Fruit fly (Drosophila melanogaster) whole organism, pupa: Measurements from ENCODE around the gene CG7054.

ENCODE experiments used
- CG10348 ChIP-seq: fragments of 200-800 bp; sonication (Bioruptor generic); IDR thresholded peaks from 2 replicates; pipeline ENCODE4 v1.3.6; 2022; ENCODE audit warnings: missing biosample characterization, missing genetic modification characterization
- CG12605 ChIP-seq: fragments of 200-800 bp; sonication (Bioruptor generic); IDR thresholded peaks from 2 replicates; pipeline ENCODE4 v1.3.6; 2022; ENCODE audit warnings: missing biosample characterization, missing genetic modification characterization
- CG14655 ChIP-seq: fragments of 200-800 bp; sonication (Bioruptor generic); optimal IDR thresholded peaks from 3 replicates; lab custom pipeline; 2017; ENCODE audit warnings: mild to moderate bottlenecking, missing biosample characterization, missing genetic modification reagents, missing genetic modification characterization
- CG15710 ChIP-seq: fragments of 200-800 bp; sonication (Bioruptor generic); optimal IDR thresholded peaks from 2 replicates; lab custom pipeline; 2018; ENCODE audit warnings: missing biosample characterization, mild to moderate bottlenecking, missing genetic modification characterization, moderate library complexity
- CG17806 ChIP-seq: fragments of 200-800 bp; sonication (Bioruptor generic); optimal IDR thresholded peaks from 2 replicates; lab custom pipeline; 2018; ENCODE audit warnings: missing biosample characterization, mild to moderate bottlenecking, missing genetic modification characterization, moderate library complexity
- CG32121 ChIP-seq: fragments of 200-800 bp; sonication (Bioruptor generic); IDR thresholded peaks from 2 replicates; pipeline ENCODE4 v1.3.6; 2022; ENCODE audit warnings: missing biosample characterization, missing genetic modification characterization
- CG34367 ChIP-seq: fragments of 200-800 bp; sonication (Bioruptor generic); optimal IDR thresholded peaks from 2 replicates; lab custom pipeline; 2018; ENCODE audit warnings: missing biosample characterization, mild to moderate bottlenecking, missing genetic modification characterization
- CG4496 ChIP-seq: fragments of 200-800 bp; sonication (Bioruptor generic); IDR thresholded peaks from 3 replicates; pipeline ENCODE4 v1.3.6; 2022; ENCODE audit warnings: missing biosample characterization, missing genetic modification characterization
- CG8159 ChIP-seq: fragments of 200-800 bp; sonication (Bioruptor generic); optimal IDR thresholded peaks from 3 replicates; lab custom pipeline; 2018; ENCODE audit warnings: missing biosample characterization, mild to moderate bottlenecking, missing genetic modification characterization, moderate library complexity
- CG8301 ChIP-seq: fragments of 200-800 bp; sonication (Bioruptor generic); optimal IDR thresholded peaks from 2 replicates; lab custom pipeline; 2018; ENCODE audit warnings: missing biosample characterization, mild to moderate bottlenecking, missing genetic modification characterization
- CG9948 ChIP-seq: fragments of 200-800 bp; sonication (Bioruptor generic); optimal IDR thresholded peaks from 2 replicates; lab custom pipeline; 2018; ENCODE audit warnings: missing biosample characterization, mild to moderate bottlenecking, missing genetic modification characterization, moderate library complexity
- D1 ChIP-seq: fragments of 200-800 bp; sonication (Bioruptor generic); optimal IDR thresholded peaks from 2 replicates; lab custom pipeline; 2018; ENCODE audit warnings: missing biosample characterization, mild to moderate bottlenecking, missing genetic modification characterization, moderate library complexity
- EcR ChIP-seq: fragments of 200-800 bp; sonication (Bioruptor generic); optimal IDR thresholded peaks from 3 replicates; lab custom pipeline; 2019; ENCODE audit warnings: missing biosample characterization, missing genetic modification characterization, mild to moderate bottlenecking, moderate library complexity, missing genetic modification reagents
- Ets98B ChIP-seq: fragments of 200-800 bp; sonication (Bioruptor generic); IDR thresholded peaks from 2 replicates; pipeline ENCODE4 v1.3.6; 2022; ENCODE audit warnings: missing biosample characterization, missing genetic modification characterization
- Pif1A ChIP-seq: fragments of 200-800 bp; sonication (Bioruptor generic); optimal IDR thresholded peaks from 3 replicates; lab custom pipeline; 2016; ENCODE audit warnings: missing biosample characterization, missing genetic modification characterization
- Pif1B ChIP-seq: fragments of 200-800 bp; sonication (Bioruptor generic); optimal IDR thresholded peaks from 3 replicates; lab custom pipeline; 2016; ENCODE audit warnings: missing biosample characterization, missing genetic modification characterization
- Snoo ChIP-seq: fragments of 200-800 bp; sonication (Bioruptor generic); optimal IDR thresholded peaks from 3 replicates; lab custom pipeline; 2017; ENCODE audit warnings: missing biosample characterization, mild to moderate bottlenecking, missing genetic modification characterization, inconsistent platforms
- fd96Ca ChIP-seq: fragments of 200-800 bp; sonication (Bioruptor generic); IDR thresholded peaks from 3 replicates; pipeline ENCODE4 v1.3.6; 2022; ENCODE audit warnings: missing biosample characterization, missing genetic modification characterization
- gl ChIP-seq: fragments of 200-800 bp; sonication (Bioruptor generic); optimal IDR thresholded peaks from 2 replicates; lab custom pipeline; 2018; ENCODE audit warnings: missing biosample characterization, mild to moderate bottlenecking, missing genetic modification characterization
- rn ChIP-seq: fragments of 200-800 bp; sonication (Bioruptor generic); IDR thresholded peaks from 2 replicates; pipeline ENCODE4 v1.3.6; 2022; ENCODE audit warnings: missing biosample characterization, missing genetic modification characterization

The CG7054 gene

DNA sequence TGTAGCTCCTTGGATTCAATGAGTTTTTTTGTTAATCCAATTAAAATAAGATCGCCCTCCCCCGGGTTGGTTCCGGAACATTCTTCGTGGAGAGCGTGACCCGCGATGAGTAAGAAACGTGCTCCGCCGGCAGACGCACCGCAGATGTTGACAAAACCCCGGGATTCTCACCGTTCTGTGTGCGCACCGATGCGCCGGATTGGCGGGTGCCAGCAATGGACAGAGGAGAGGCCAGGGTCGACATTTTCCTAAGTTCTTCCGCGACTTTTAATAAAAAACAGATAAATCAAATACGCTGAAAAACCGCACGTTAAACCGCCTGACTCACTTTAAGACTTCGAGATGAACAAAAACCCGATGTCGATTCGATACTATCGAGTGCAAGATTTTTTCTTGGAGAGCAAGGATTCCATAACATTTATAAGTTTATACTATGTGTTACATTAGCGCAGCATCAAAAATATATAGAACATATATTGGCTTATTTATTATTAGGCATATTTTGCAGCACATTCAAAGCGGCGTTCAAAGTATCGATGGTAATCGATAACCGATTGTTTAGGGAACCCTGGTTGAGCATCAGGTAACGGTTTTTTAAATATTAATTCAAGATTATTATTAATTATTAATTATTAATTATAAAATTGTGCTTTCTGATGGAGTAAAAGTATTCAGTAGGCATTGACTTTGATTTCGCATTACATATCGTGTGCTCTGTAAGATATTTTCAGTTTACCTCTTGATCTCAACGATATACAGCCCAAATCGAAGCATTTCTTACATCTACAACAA is 26.5 kb downstream of the CG7054 start, which contains the start of the genes CCT1 and tHMG1:
CCT1 (minus strand) TSS at position 352 of the 792 bp plus-strand sequence.
tHMG1 (plus strand) TSS at position 742 of the 792 bp plus-strand sequence.
- TF ChIP-seq Snoo (tag; lab: Kevin White, UChicago) (no peak), CG4496 (no peak), CG12605 (GFP tag; lab: Robert Waterston, UW) (no peak), CG15710 (tag; lab: Kevin White, UChicago) (no peak), CG32121 (GFP tag; lab: Robert Waterston, UW) (no peak), Pif1A (no peak), CG9948 (tag; lab: Kevin White, UChicago) (no peak), fd96Ca (GFP tag; lab: Robert Waterston, UW) (no peak), Pif1B (GFP tag; lab: Kevin White, UChicago) (no peak), CG8301 (no peak), CG10348 (GFP tag; lab: Robert Waterston, UW) (no peak), Ets98B (GFP tag; lab: Robert Waterston, UW) (no peak), rn (GFP tag; lab: Robert Waterston, UW) (no peak), EcR (no peak)

dm6 chr3R:22492767-22493166 is 28.0 kb downstream of the CG7054 start, which contains the start of gene tHMG2:
Gene tHMG2, plus strand, starts transcription at chr3R:22492953.
- TF ChIP-seq CG14655 (GFP tag; lab: Kevin White, UChicago): no peak
- TF ChIP-seq CG34367: no peak
- TF ChIP-seq CG8159: no peak
- no peak for TF ChIP-seq Snoo (tag; lab: Kevin White, UChicago)

- TF ChIP-seq CG15710 (tag; lab: Kevin White, UChicago) (peak; percentile 21), CG34367 (no peak), CG8301 (no peak), Snoo (tag; lab: Kevin White, UChicago) (peak; percentile 9), CG8159 (peak; percentile 52), gl (tag; lab: Kevin White, UChicago) (peak; percentile 46), D1 (tag; lab: Kevin White, UChicago) (peak; percentile 70), CG14655 (GFP tag; lab: Kevin White, UChicago) (peak; percentile 82), Pif1B (GFP tag; lab: Kevin White, UChicago) (no peak), CG12605 (GFP tag; lab: Robert Waterston, UW) (no peak)
Measured at dm6 chr3R:22494523-22495309, 29.9 kb downstream of the CG7054 start.

dm6 chr3R:22497025-22497424 is 32.2 kb downstream of the CG7054 start, which contains the start of gene Octbeta1R:
Gene Octbeta1R, plus strand, starts transcription at chr3R:22497215.
- 0 out of 2 replicates have a peak, but pooled peaks have one; percentile 9 for TF ChIP-seq CG12605 (GFP tag; lab: Robert Waterston, UW)
- TF ChIP-seq D1 (tag; lab: Kevin White, UChicago): no peak
- TF ChIP-seq CG10348 (GFP tag; lab: Robert Waterston, UW): no peak
- TF ChIP-seq, all 21 proteins: peak for 1

DNA sequence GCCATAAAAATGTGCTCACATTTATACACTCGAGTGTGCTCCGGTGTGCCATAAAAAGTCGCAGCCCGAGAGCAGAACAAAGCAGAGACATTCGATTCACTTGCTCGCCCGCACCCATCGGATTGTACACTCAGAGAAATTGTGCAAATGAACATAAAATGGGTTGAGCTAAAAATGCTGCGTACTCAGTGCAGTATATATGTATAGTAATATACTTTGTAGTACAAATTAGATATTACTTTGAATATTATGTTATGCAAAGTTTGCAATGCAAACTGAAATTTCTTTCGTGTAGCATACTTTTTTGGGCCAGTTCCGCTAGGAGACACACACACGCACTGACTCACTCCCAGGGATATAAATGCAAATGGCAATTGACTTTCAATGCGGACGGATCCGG is 38.8 kb downstream of the CG7054 start:
- TF ChIP-seq CG8159 (peak; percentile 2), CG17806 (tag; lab: Kevin White, UChicago) (no peak)

- TF ChIP-seq CG9948 (tag; lab: Kevin White, UChicago) (no peak), CG14655 (GFP tag; lab: Kevin White, UChicago) (peak; percentile 14), EcR (no peak), CG12605 (GFP tag; lab: Robert Waterston, UW) (no peak), Pif1B (GFP tag; lab: Kevin White, UChicago) (no peak), D1 (tag; lab: Kevin White, UChicago) (no peak), CG8159 (peak; percentile 6)
Measured at dm6 chr3R:22515384-22515783, 50.6 kb downstream of the CG7054 start.
